Worm (Caenorhabditis elegans) whole organism, L1 larva: Measurements from ENCODE around the gene hot-7.

Experiments used
- C04F5.9 ChIP-seq: sonication (generic microtip); optimal IDR thresholded peaks from 2 replicates; lab custom pipeline; 2016; ENCODE audit warnings: missing genetic modification characterization, missing compliant biosample characterization
- C34B4.2 ChIP-seq: sonication (generic microtip); optimal IDR thresholded peaks from 2 replicates; lab custom pipeline; 2017; ENCODE audit warnings: mild to moderate bottlenecking, missing genetic modification characterization, missing compliant biosample characterization
- F16B12.6 ChIP-seq: fragments of 150-350 bp; optimal IDR thresholded peaks from 2 replicates; lab custom pipeline; 2014; ENCODE audit warnings: missing biosample characterization, missing genetic modification characterization
- aha-1 ChIP-seq: fragments of 150-350 bp; optimal IDR thresholded peaks from 2 replicates; lab custom pipeline; 2014; ENCODE audit warnings: missing biosample characterization, missing genetic modification characterization
- alr-1 ChIP-seq: fragments of 200-800 bp; sonication (Bioruptor generic); optimal IDR thresholded peaks from 2 replicates; lab custom pipeline; 2018; ENCODE audit warnings: borderline replicate concordance, mild to moderate bottlenecking, missing genetic modification characterization, missing compliant biosample characterization
- ceh-8 ChIP-seq: fragments of 200-800 bp; sonication (Bioruptor generic); optimal IDR thresholded peaks from 2 replicates; lab custom pipeline; 2018; ENCODE audit warnings: mild to moderate bottlenecking, missing genetic modification characterization, moderate library complexity, missing compliant biosample characterization
- ceh-82 ChIP-seq, 3 experiments: fragments of 150-350 bp in 1 of 3; sonication (generic microtip) in 2 of 3; optimal IDR thresholded peaks; 2 replicates each; lab custom pipeline; 2014 to 2017; ENCODE audit warnings: missing biosample characterization in 3 of 3, missing genetic modification characterization in 3 of 3
- ceh-90 ChIP-seq: sonication (generic microtip); optimal IDR thresholded peaks from 2 replicates; lab custom pipeline; 2016; ENCODE audit warnings: missing genetic modification characterization, missing compliant biosample characterization
- dpl-1 ChIP-seq, 3 experiments: fragments of 150-350 bp in 2 of 3; sonication (generic microtip) in 1 of 3; optimal IDR thresholded peaks; 2 replicates each; lab custom pipeline; 2014 to 2017; ENCODE audit warnings: missing biosample characterization in 3 of 3, missing genetic modification characterization in 3 of 3, missing genetic modification reagents in 3 of 3
- efl-1 ChIP-seq, 4 experiments: fragments of 150-350 bp; optimal IDR thresholded peaks in 3 of 4; peaks in 1 of 4; 1 replicate in 1 of 4; 2 replicates in 3 of 4; lab custom pipeline; 2014; ENCODE audit warnings: missing biosample characterization in 2 of 4, missing genetic modification characterization in 2 of 4, missing genetic modification reagents in 2 of 4
- efl-3 ChIP-seq: fragments of 200-800 bp; sonication (Bioruptor generic); optimal IDR thresholded peaks from 2 replicates; lab custom pipeline; 2018; ENCODE audit warnings: mild to moderate bottlenecking, missing genetic modification characterization, missing compliant biosample characterization
- egl-13 ChIP-seq: sonication (generic microtip); optimal IDR thresholded peaks from 2 replicates; lab custom pipeline; 2016; ENCODE audit warnings: missing genotype, missing genetic modification reagents, missing genetic modification characterization, missing compliant biosample characterization
- elt-2 ChIP-seq: sonication (generic microtip); optimal IDR thresholded peaks from 2 replicates; lab custom pipeline; 2016; ENCODE audit warnings: missing genetic modification characterization, mild to moderate bottlenecking, inconsistent platforms, missing compliant biosample characterization, missing genetic modification reagents
- fos-1 ChIP-seq: fragments of 150-350 bp; optimal IDR thresholded peaks from 2 replicates; lab custom pipeline; 2014; ENCODE audit warnings: missing biosample characterization, missing genetic modification characterization
- hlh-17 ChIP-seq: fragments of 200-800 bp; sonication (Bioruptor generic); optimal IDR thresholded peaks from 2 replicates; lab custom pipeline; 2018; ENCODE audit warnings: missing genetic modification characterization, mild to moderate bottlenecking, missing compliant biosample characterization, moderate library complexity, borderline replicate concordance
- hlh-4 ChIP-seq: sonication (generic microtip); optimal IDR thresholded peaks from 2 replicates; lab custom pipeline; 2016; ENCODE audit warnings: mild to moderate bottlenecking, missing genetic modification characterization, missing compliant biosample characterization
- irx-1 ChIP-seq: sonication (generic microtip); optimal IDR thresholded peaks from 2 replicates; lab custom pipeline; 2016; ENCODE audit warnings: missing genetic modification characterization, missing compliant biosample characterization
- isw-1 ChIP-seq: fragments of 200-800 bp; sonication (Bioruptor generic); IDR thresholded peaks from 2 replicates; pipeline ENCODE4 v1.3.6; 2022; ENCODE audit warnings: missing genetic modification characterization, missing compliant biosample characterization
- lin-14 ChIP-seq: fragments of 200-800 bp; sonication (Bioruptor generic); optimal IDR thresholded peaks from 2 replicates; lab custom pipeline; 2018; ENCODE audit warnings: mild to moderate bottlenecking, missing genetic modification characterization, moderate library complexity, missing compliant biosample characterization
- lin-15B ChIP-seq: fragments of 150-350 bp; sonication (generic microtip); optimal IDR thresholded peaks from 3 replicates; lab custom pipeline; 2014; ENCODE audit warnings: missing biosample characterization, missing genetic modification characterization
- lin-35 ChIP-seq, 2 experiments: fragments of 150-350 bp; optimal IDR thresholded peaks; 2 replicates each; lab custom pipeline; 2014; ENCODE audit warnings: missing biosample characterization in 2 of 2, missing genetic modification characterization in 2 of 2, missing genetic modification reagents in 2 of 2
- lin-39 ChIP-seq: fragments of 150-350 bp; optimal IDR thresholded peaks from 2 replicates; lab custom pipeline; 2014; ENCODE audit warnings: missing biosample characterization, missing genetic modification reagents, missing genetic modification characterization
- lsy-2 ChIP-seq, 2 experiments: fragments of 150-350 bp; optimal IDR thresholded peaks; 2 replicates each; lab custom pipeline; 2014; ENCODE audit warnings: missing biosample characterization in 2 of 2, missing genetic modification characterization in 2 of 2
- mep-1 ChIP-seq: fragments of 150-350 bp; optimal IDR thresholded peaks from 2 replicates; lab custom pipeline; 2014; ENCODE audit warnings: missing biosample characterization, missing genetic modification characterization
- nhr-237 ChIP-seq: fragments of 150-350 bp; optimal IDR thresholded peaks from 2 replicates; lab custom pipeline; 2014; ENCODE audit warnings: missing biosample characterization, missing genetic modification characterization
- nhr-28 ChIP-seq: fragments of 150-350 bp; optimal IDR thresholded peaks from 2 replicates; lab custom pipeline; 2014; ENCODE audit warnings: missing biosample characterization, missing genetic modification characterization
- nhr-76 ChIP-seq: sonication (generic microtip); optimal IDR thresholded peaks from 2 replicates; lab custom pipeline; 2017; ENCODE audit warnings: missing biosample characterization, missing genetic modification characterization
- nhr-90 ChIP-seq: sonication (generic microtip); optimal IDR thresholded peaks from 2 replicates; lab custom pipeline; 2016; ENCODE audit warnings: mild to moderate bottlenecking, missing genetic modification characterization, missing compliant biosample characterization; ENCODE audit not compliant: poor library complexity
- pag-3 ChIP-seq: sonication (generic microtip); optimal IDR thresholded peaks from 2 replicates; lab custom pipeline; 2017; ENCODE audit warnings: missing genetic modification characterization, mild to moderate bottlenecking, missing compliant biosample characterization, antibody characterized with exemption, borderline replicate concordance; ENCODE audit not compliant: insufficient read depth
- pax-3 ChIP-seq: fragments of 200-800 bp; sonication (Bioruptor generic); optimal IDR thresholded peaks from 2 replicates; lab custom pipeline; 2018; ENCODE audit warnings: mild to moderate bottlenecking, missing genetic modification characterization, moderate library complexity, missing compliant biosample characterization
- rnt-1 ChIP-seq: sonication (generic microtip); optimal IDR thresholded peaks from 2 replicates; lab custom pipeline; 2016; ENCODE audit warnings: mild to moderate bottlenecking, missing genetic modification characterization, moderate library complexity, missing compliant biosample characterization
- snpc-4 ChIP-seq: fragments of 150-350 bp; optimal IDR thresholded peaks from 2 replicates; lab custom pipeline; 2014; ENCODE audit warnings: missing biosample characterization, missing genetic modification characterization
- sox-4 ChIP-seq: sonication (generic microtip); optimal IDR thresholded peaks from 2 replicates; lab custom pipeline; 2016; ENCODE audit warnings: missing genetic modification characterization, missing compliant biosample characterization
- sptf-1 ChIP-seq: fragments of 150-350 bp; optimal IDR thresholded peaks from 2 replicates; lab custom pipeline; 2014; ENCODE audit warnings: missing biosample characterization, missing genetic modification characterization
- swsn-7 ChIP-seq: sonication (generic microtip); optimal IDR thresholded peaks from 2 replicates; lab custom pipeline; 2016; ENCODE audit warnings: missing genetic modification characterization, missing compliant biosample characterization
- unc-130 ChIP-seq: fragments of 150-350 bp; optimal IDR thresholded peaks from 2 replicates; lab custom pipeline; 2017; ENCODE audit warnings: missing biosample characterization, missing genetic modification characterization, inconsistent platforms
- unc-30 ChIP-seq: sonication (generic microtip); optimal IDR thresholded peaks from 2 replicates; lab custom pipeline; 2017; ENCODE audit warnings: missing biosample characterization, missing genetic modification characterization
- unc-86 ChIP-seq: sonication (generic microtip); optimal IDR thresholded peaks from 2 replicates; lab custom pipeline; 2016; ENCODE audit warnings: missing genetic modification characterization, missing compliant biosample characterization
- unc-98 ChIP-seq: fragments of 200-800 bp; sonication (Bioruptor generic); IDR thresholded peaks from 2 replicates; pipeline ENCODE4 v1.3.6; 2022; ENCODE audit warnings: missing genetic modification characterization, missing compliant biosample characterization
- vab-15 ChIP-seq: sonication (generic microtip); optimal IDR thresholded peaks from 2 replicates; lab custom pipeline; 2017; ENCODE audit warnings: missing genotype, mild to moderate bottlenecking, missing genetic modification characterization, missing compliant biosample characterization
- ztf-11 ChIP-seq, 2 experiments: sonication (generic microtip); optimal IDR thresholded peaks; 2 replicates each; lab custom pipeline; 2016 to 2017; ENCODE audit warnings: missing genetic modification characterization in 2 of 2, missing biosample characterization in 1 of 2, missing compliant biosample characterization in 1 of 2
- ztf-4 ChIP-seq: fragments of 150-350 bp; optimal IDR thresholded peaks from 2 replicates; lab custom pipeline; 2014; ENCODE audit warnings: missing biosample characterization, missing genetic modification characterization

The hot-7 gene

ce11 chrII:14234375-14235102 is 23.3 kb downstream of the hot-7 start:
- TF ChIP-seq C34B4.2 (tag; lab: Kevin White, UChicago) (no peak), ztf-4 (tag; lab: Kevin White, UChicago) (no peak), efl-1 (optimal IDR thresholded peaks at IDR 0.05; lab: Kevin White, UChicago) (peak; percentile 49 to 75), efl-1 (GFP tag; optimal IDR thresholded peaks at IDR 0.05 in 1 of 2; lab: Kevin White, UChicago) (peak; percentile 80 to 96), lin-15B (no peak), elt-2 (tag; lab: Kevin White, UChicago) (peak; percentile 6), nhr-237 (tag; lab: Kevin White, UChicago) (no peak), sptf-1 (tag; lab: Kevin White, UChicago) (no peak), ceh-8 (no peak), efl-3 (no peak), rnt-1 (no peak), dpl-1 (GFP tag; optimal IDR thresholded peaks at IDR 0.05; lab: Kevin White, UChicago) (peak; percentile 56 to 77 (median 63)), C04F5.9 (no peak), ztf-11 (tag; optimal IDR thresholded peaks at IDR 0.05; lab: Kevin White, UChicago) (no peak), pax-3 (no peak), lin-39 (tag; lab: Kevin White, UChicago) (no peak), swsn-7 (tag; lab: Kevin White, UChicago) (no peak), nhr-28 (tag; lab: Kevin White, UChicago) (no peak), vab-15 (tag; lab: Kevin White, UChicago) (no peak), unc-98 (no peak), unc-130 (tag; lab: Kevin White, UChicago) (no peak), lin-35 (GFP tag; optimal IDR thresholded peaks at IDR 0.05; lab: Kevin White, UChicago) (peak; percentile 2 to 81), nhr-76 (tag; lab: Kevin White, UChicago) (no peak), mep-1 (tag; lab: Kevin White, UChicago) (no peak), sox-4 (no peak), irx-1 (no peak), hlh-17 (GFP tag; lab: Kevin White, UChicago) (no peak), ceh-82 (tag; optimal IDR thresholded peaks at IDR 0.05; lab: Kevin White, UChicago) (no peak), egl-13 (tag; lab: Kevin White, UChicago) (no peak), snpc-4 (tag; lab: Kevin White, UChicago) (no peak), unc-30 (tag; lab: Kevin White, UChicago) (no peak), hlh-4 (tag; lab: Kevin White, UChicago) (no peak), unc-86 (tag; lab: Kevin White, UChicago) (no peak), F16B12.6 (peak; percentile 66), isw-1 (GFP tag; lab: Robert Waterston, UW) (no peak), alr-1 (tag; lab: Kevin White, UChicago) (no peak), fos-1 (tag; lab: Kevin White, UChicago) (no peak), aha-1 (tag; lab: Kevin White, UChicago) (no peak), nhr-90 (tag; lab: Kevin White, UChicago) (no peak), lin-14 (GFP tag; lab: Kevin White, UChicago) (peak; percentile 17), ceh-90 (tag; lab: Kevin White, UChicago) (no peak), lsy-2 (tag; optimal IDR thresholded peaks at IDR 0.05; lab: Kevin White, UChicago) (peak in 1 of 2 experiments; percentile 10), pag-3 (tag; lab: Kevin White, UChicago) (no peak)
